Worm (Caenorhabditis elegans) whole organism, young adult: Measurements from ENCODE around the gene H14A12.3.

Source experiments
- B0336.3 ChIP-seq: fragments of 200-800 bp; sonication (Bioruptor generic); IDR thresholded peaks from 2 replicates; pipeline ENCODE4 v1.3.6; 2022; ENCODE audit warnings: missing genetic modification characterization, missing compliant biosample characterization
- C06A6.2 ChIP-seq: fragments of 200-800 bp; sonication (Bioruptor generic); conservative IDR thresholded peaks from 2 replicates; pipeline ENCODE4 v1.3.6; 2022; ENCODE audit warnings: missing genetic modification characterization, missing compliant biosample characterization
- F49E8.2 ChIP-seq: sonication (generic microtip); optimal IDR thresholded peaks from 3 replicates; lab custom pipeline; 2017; ENCODE audit warnings: missing genetic modification characterization, mild to moderate bottlenecking, missing compliant biosample characterization, antibody characterized with exemption, moderate library complexity; ENCODE audit not compliant: insufficient read depth
- F55B11.4 ChIP-seq: sonication (generic microtip); optimal IDR thresholded peaks from 2 replicates; lab custom pipeline; 2016; ENCODE audit warnings: missing compliant biosample characterization, missing genetic modification characterization, borderline replicate concordance; ENCODE audit not compliant: insufficient read depth
- F57A8.1 ChIP-seq: fragments of 200-800 bp; sonication (Bioruptor generic); optimal IDR thresholded peaks from 2 replicates; lab custom pipeline; 2018; ENCODE audit warnings: mild to moderate bottlenecking, missing genetic modification characterization, moderate library complexity, missing compliant biosample characterization
- F57C9.4 ChIP-seq: sonication (generic microtip); optimal IDR thresholded peaks from 2 replicates; lab custom pipeline; 2017; ENCODE audit warnings: mild to moderate bottlenecking, missing genetic modification characterization, missing compliant biosample characterization
- Y53F4B.3 ChIP-seq: fragments of 200-800 bp; sonication (Bioruptor generic); IDR thresholded peaks from 2 replicates; pipeline ENCODE4 v1.3.6; 2022; ENCODE audit warnings: missing genetic modification reagents, missing genetic modification characterization, missing compliant biosample characterization
- Y53G8AR.9 ChIP-seq: fragments of 200-800 bp; sonication (Bioruptor generic); conservative IDR thresholded peaks from 2 replicates; pipeline ENCODE4 v1.3.6; 2022; ENCODE audit warnings: missing genetic modification reagents, missing genetic modification characterization, missing compliant biosample characterization
- Y67H2A.10 ChIP-seq: fragments of 200-800 bp; sonication (Bioruptor generic); conservative IDR thresholded peaks from 2 replicates; pipeline ENCODE4 v1.3.6; 2022; ENCODE audit warnings: missing genetic modification reagents, missing genetic modification characterization, missing compliant biosample characterization
- Y79H2A.3 ChIP-seq: fragments of 200-800 bp; sonication (Bioruptor generic); conservative IDR thresholded peaks from 2 replicates; pipeline ENCODE4 v1.3.6; 2022; ENCODE audit warnings: missing genetic modification reagents, missing genetic modification characterization, missing compliant biosample characterization
- ama-1 ChIP-seq, 3 experiments: fragments of 150-350 bp in 1 of 3; sonication (generic microtip) in 2 of 3; optimal IDR thresholded peaks; 2 replicates each; lab custom pipeline; 2014 to 2018; ENCODE audit warnings: missing biosample characterization in 2 of 3, missing genetic modification characterization in 2 of 3, missing genetic modification reagents in 2 of 3
- aptf-3 ChIP-seq: fragments of 200-800 bp; sonication (Bioruptor generic); IDR thresholded peaks from 2 replicates; pipeline ENCODE4 v1.3.6; 2022; ENCODE audit warnings: missing genetic modification characterization, missing compliant biosample characterization
- atf-7 ChIP-seq: sonication (generic microtip); optimal IDR thresholded peaks from 2 replicates; lab custom pipeline; 2017; ENCODE audit warnings: mild to moderate bottlenecking, missing genetic modification characterization, missing compliant biosample characterization
- attf-6 ChIP-seq: fragments of 200-800 bp; sonication (Bioruptor generic); IDR thresholded peaks from 2 replicates; pipeline ENCODE4 v1.3.6; 2022; ENCODE audit warnings: missing genetic modification reagents, missing genetic modification characterization, missing compliant biosample characterization
- ceh-27 ChIP-seq: fragments of 200-800 bp; sonication (Bioruptor generic); optimal IDR thresholded peaks from 2 replicates; lab custom pipeline; 2018; ENCODE audit warnings: mild to moderate bottlenecking, missing genetic modification characterization, moderate library complexity, missing compliant biosample characterization
- ceh-79 ChIP-seq: sonication (generic microtip); optimal IDR thresholded peaks from 2 replicates; lab custom pipeline; 2017; ENCODE audit warnings: mild to moderate bottlenecking, missing genetic modification characterization, missing compliant biosample characterization
- chd-7 ChIP-seq: sonication (generic microtip); optimal IDR thresholded peaks from 2 replicates; lab custom pipeline; 2016; ENCODE audit warnings: mild to moderate bottlenecking, missing genetic modification characterization, moderate library complexity, missing compliant biosample characterization
- dpl-1 ChIP-seq: fragments of 150-350 bp; optimal IDR thresholded peaks from 2 replicates; lab custom pipeline; 2014; ENCODE audit warnings: missing biosample characterization, missing genetic modification reagents, missing genetic modification characterization
- efl-1 ChIP-seq: fragments of 150-350 bp; optimal IDR thresholded peaks from 2 replicates; lab custom pipeline; 2014; ENCODE audit warnings: missing biosample characterization, missing genetic modification reagents, missing genetic modification characterization
- egl-18 ChIP-seq: fragments of 200-800 bp; sonication (Bioruptor generic); IDR thresholded peaks from 2 replicates; pipeline ENCODE4 v1.3.6; 2022; ENCODE audit warnings: missing genetic modification reagents, missing genetic modification characterization, missing compliant biosample characterization
- ekl-4 ChIP-seq: fragments of 200-800 bp; sonication (Bioruptor generic); IDR thresholded peaks from 2 replicates; pipeline ENCODE4 v1.3.6; 2022; ENCODE audit warnings: missing genetic modification reagents, missing genetic modification characterization, missing compliant biosample characterization
- hlh-12 ChIP-seq: sonication (generic microtip); optimal IDR thresholded peaks from 2 replicates; lab custom pipeline; 2016; ENCODE audit warnings: missing genetic modification characterization, missing compliant biosample characterization
- hrde-1 ChIP-seq: sonication (generic microtip); optimal IDR thresholded peaks from 2 replicates; lab custom pipeline; 2016; ENCODE audit warnings: missing genetic modification characterization, mild to moderate bottlenecking, missing compliant biosample characterization, moderate library complexity, missing genotype, missing genetic modification reagents, borderline replicate concordance
- lag-1 ChIP-seq: fragments of 200-800 bp; sonication (Bioruptor generic); IDR thresholded peaks from 2 replicates; pipeline ENCODE4 v1.3.6; 2022; ENCODE audit warnings: missing genetic modification reagents, missing genetic modification characterization, missing compliant biosample characterization
- let-526 ChIP-seq: fragments of 200-800 bp; sonication (Bioruptor generic); IDR thresholded peaks from 2 replicates; pipeline ENCODE4 v1.3.6; 2022; ENCODE audit warnings: missing genetic modification reagents, missing genetic modification characterization, missing compliant biosample characterization
- let-607 ChIP-seq, 2 experiments: fragments of 200-800 bp in 1 of 2; sonication (Bioruptor generic) in 1 of 2; sonication (generic microtip) in 1 of 2; optimal IDR thresholded peaks; 2 replicates each; lab custom pipeline; 2016 to 2018; ENCODE audit warnings: mild to moderate bottlenecking in 2 of 2, missing compliant biosample characterization in 2 of 2, missing genetic modification characterization in 2 of 2, moderate library complexity in 2 of 2, missing genotype in 1 of 2
- lin-26 ChIP-seq: fragments of 200-800 bp; sonication (Bioruptor generic); IDR thresholded peaks from 2 replicates; pipeline ENCODE4 v1.3.6; 2022; ENCODE audit warnings: missing genetic modification reagents, missing genetic modification characterization, missing compliant biosample characterization
- lin-35 ChIP-seq, 3 experiments: fragments of 150-350 bp in 2 of 3; sonication (generic microtip) in 1 of 3; optimal IDR thresholded peaks; 2 replicates each; lab custom pipeline; 2014 to 2018; ENCODE audit warnings: missing biosample characterization in 3 of 3, missing genetic modification characterization in 3 of 3, missing genetic modification reagents in 3 of 3
- lin-40 ChIP-seq: sonication (generic microtip); optimal IDR thresholded peaks from 2 replicates; lab custom pipeline; 2016; ENCODE audit warnings: missing genetic modification characterization, mild to moderate bottlenecking, missing compliant biosample characterization, missing genotype, missing genetic modification reagents
- lsy-27 ChIP-seq: sonication (generic microtip); optimal IDR thresholded peaks from 2 replicates; lab custom pipeline; 2017; ENCODE audit warnings: missing genetic modification characterization, mild to moderate bottlenecking, missing compliant biosample characterization, antibody characterized with exemption, missing genotype, borderline replicate concordance; ENCODE audit not compliant: insufficient read depth
- madf-3 ChIP-seq: fragments of 200-800 bp; sonication (Bioruptor generic); IDR thresholded peaks from 2 replicates; pipeline ENCODE4 v1.3.6; 2022; ENCODE audit warnings: missing genetic modification reagents, missing genetic modification characterization, missing compliant biosample characterization
- madf-6 ChIP-seq: fragments of 200-800 bp; sonication (Bioruptor generic); IDR thresholded peaks from 2 replicates; pipeline ENCODE4 v1.3.6; 2022; ENCODE audit warnings: missing genetic modification reagents, missing genetic modification characterization, missing compliant biosample characterization
- mcd-1 ChIP-seq: fragments of 200-800 bp; sonication (Bioruptor generic); IDR thresholded peaks from 2 replicates; pipeline ENCODE4 v1.3.6; 2022; ENCODE audit warnings: missing genetic modification reagents, missing genetic modification characterization, missing compliant biosample characterization
- mel-28 ChIP-seq: sonication (generic microtip); optimal IDR thresholded peaks from 2 replicates; lab custom pipeline; 2016; ENCODE audit warnings: borderline replicate concordance, mild to moderate bottlenecking, missing genetic modification characterization, missing compliant biosample characterization
- rcor-1 ChIP-seq: fragments of 200-800 bp; sonication (Bioruptor generic); IDR thresholded peaks from 2 replicates; pipeline ENCODE4 v1.3.6; 2022; ENCODE audit warnings: missing genetic modification reagents, missing genetic modification characterization, missing compliant biosample characterization
- rec-8 ChIP-seq, 2 experiments: sonication (generic microtip); optimal IDR thresholded peaks; 2 replicates each; lab custom pipeline; 2016; ENCODE audit warnings: mild to moderate bottlenecking in 2 of 2, missing genetic modification characterization in 2 of 2, missing genetic modification reagents in 2 of 2, missing genotype in 2 of 2, missing biosample characterization in 1 of 2, missing compliant biosample characterization in 1 of 2, moderate library complexity in 1 of 2
- sdz-38 ChIP-seq: sonication (generic microtip); optimal IDR thresholded peaks from 2 replicates; lab custom pipeline; 2016; ENCODE audit warnings: missing genotype, missing genetic modification characterization, missing compliant biosample characterization
- snpc-1.3 ChIP-seq: sonication (generic microtip); optimal IDR thresholded peaks from 2 replicates; lab custom pipeline; 2017; ENCODE audit warnings: missing genetic modification characterization, mild to moderate bottlenecking, missing compliant biosample characterization, antibody characterized with exemption, moderate library complexity, missing genotype, missing genetic modification reagents; ENCODE audit not compliant: insufficient read depth
- snpc-3.4 ChIP-seq: sonication (generic microtip); optimal IDR thresholded peaks from 2 replicates; lab custom pipeline; 2017; ENCODE audit warnings: missing genetic modification characterization, mild to moderate bottlenecking, missing compliant biosample characterization, antibody characterized with exemption, moderate library complexity, missing genotype, missing genetic modification reagents
- sptf-2 ChIP-seq: fragments of 200-800 bp; sonication (Bioruptor generic); optimal IDR thresholded peaks from 2 replicates; lab custom pipeline; 2018; ENCODE audit warnings: mild to moderate bottlenecking, missing genetic modification characterization, missing compliant biosample characterization
- tbp1 ChIP-seq: fragments of 200-800 bp; sonication (Bioruptor generic); optimal IDR thresholded peaks from 2 replicates; lab custom pipeline; 2018; ENCODE audit warnings: mild to moderate bottlenecking, missing genetic modification characterization, missing compliant biosample characterization
- zfh-2 ChIP-seq: fragments of 200-800 bp; sonication (Bioruptor generic); conservative IDR thresholded peaks from 2 replicates; pipeline ENCODE4 v1.3.6; 2022; ENCODE audit warnings: missing genetic modification reagents, missing genetic modification characterization, missing compliant biosample characterization
- zim-3 ChIP-seq: sonication (generic microtip); optimal IDR thresholded peaks from 2 replicates; lab custom pipeline; 2017; ENCODE audit warnings: mild to moderate bottlenecking, missing genetic modification characterization, moderate library complexity, missing compliant biosample characterization
- ztf-18 ChIP-seq: sonication (generic microtip); optimal IDR thresholded peaks from 2 replicates; lab custom pipeline; 2016; ENCODE audit warnings: missing genotype, mild to moderate bottlenecking, missing genetic modification characterization, missing compliant biosample characterization
- ztf-25 ChIP-seq: fragments of 200-800 bp; sonication (Bioruptor generic); IDR thresholded peaks from 2 replicates; pipeline ENCODE4 v1.3.6; 2022; ENCODE audit warnings: missing genetic modification reagents, missing genetic modification characterization, missing compliant biosample characterization
- ztf-26 ChIP-seq: sonication (generic microtip); optimal IDR thresholded peaks from 2 replicates; lab custom pipeline; 2017; ENCODE audit warnings: missing genetic modification characterization, missing compliant biosample characterization
- ztf-28 ChIP-seq: fragments of 200-800 bp; sonication (Bioruptor generic); IDR thresholded peaks from 2 replicates; pipeline ENCODE4 v1.3.6; 2022; ENCODE audit warnings: missing genetic modification reagents, missing genetic modification characterization, missing compliant biosample characterization

The H14A12.3 gene

ce11 chrIII:7498346-7498745 lies 34.7 kb downstream of the H14A12.3 start:
- TF ChIP-seq Y79H2A.3: no peak
- TF ChIP-seq sptf-2 (GFP tag; lab: Kevin White, UChicago): no peak
- no peak for TF ChIP-seq egl-18 (GFP tag; lab: Robert Waterston, UW)
- peak; percentile 87 for TF ChIP-seq zfh-2
- TF ChIP-seq hrde-1: no peak
- TF ChIP-seq lag-1 (GFP tag; lab: Robert Waterston, UW): no peak
- peak; percentile 80 to 94 (median 89) for TF ChIP-seq lin-35 (GFP tag; optimal IDR thresholded peaks at IDR 0.05; lab: Kevin White, UChicago)
- no peak for TF ChIP-seq Y53F4B.3 (GFP tag; lab: Robert Waterston, UW)
- TF ChIP-seq atf-7: peak; percentile 51
- no peak for TF ChIP-seq zim-3
- peak; percentile 9 for TF ChIP-seq snpc-3.4 (tag; lab: Kevin White, UChicago)
- peak; percentile 39 for TF ChIP-seq snpc-1.3 (tag; lab: Kevin White, UChicago)
- TF ChIP-seq aptf-3 (GFP tag; lab: Robert Waterston, UW): no peak
- peak; percentile 27 for TF ChIP-seq F49E8.2
- no peak for TF ChIP-seq F57A8.1 (GFP tag; lab: Kevin White, UChicago)
- TF ChIP-seq hlh-12 (tag; lab: Kevin White, UChicago): no peak
- TF ChIP-seq attf-6 (GFP tag; lab: Robert Waterston, UW): no peak
- no peak for TF ChIP-seq sdz-38 (tag; lab: Kevin White, UChicago)
- TF ChIP-seq lsy-27 (tag; lab: Kevin White, UChicago): no peak
- peak; percentile 99 for TF ChIP-seq dpl-1 (GFP tag; lab: Kevin White, UChicago)
- TF ChIP-seq ztf-26 (tag; lab: Kevin White, UChicago): peak; percentile 52
- TF ChIP-seq ceh-27 (GFP tag; lab: Kevin White, UChicago): peak; percentile 75
- peak; percentile 71 for TF ChIP-seq ekl-4
- peak; percentile 96 for TF ChIP-seq let-607 (tag; optimal IDR thresholded peaks at IDR 0.05; lab: Kevin White, UChicago)
- peak; percentile 61; the same call in 1 of the 2 replicates for TF ChIP-seq B0336.3 (GFP tag; lab: Robert Waterston, UW)
- TF ChIP-seq chd-7 (tag; lab: Kevin White, UChicago): peak; percentile 66
- TF ChIP-seq F55B11.4 (tag; lab: Kevin White, UChicago): no peak
- peak; percentile 72; the same call in 1 of the 2 replicates for TF ChIP-seq madf-3
- TF ChIP-seq lin-40 (tag; lab: Kevin White, UChicago): peak; percentile 74
- TF ChIP-seq madf-6 (GFP tag; lab: Robert Waterston, UW): no peak
- no peak for TF ChIP-seq C06A6.2
- peak; percentile 64; the same call in 1 of the 2 replicates for TF ChIP-seq let-526 (GFP tag; lab: Robert Waterston, UW)
- TF ChIP-seq ceh-79 (tag; lab: Kevin White, UChicago): no peak
- no peak for TF ChIP-seq Y67H2A.10 (GFP tag; lab: Robert Waterston, UW)
- TF ChIP-seq efl-1 (GFP tag; lab: Kevin White, UChicago): peak; percentile 87
- no peak for TF ChIP-seq mel-28 (tag; lab: Kevin White, UChicago)
- TF ChIP-seq rec-8 (tag; optimal IDR thresholded peaks at IDR 0.05; lab: Kevin White, UChicago): no peak
- no peak for TF ChIP-seq ztf-28 (GFP tag; lab: Robert Waterston, UW)
- no peak for TF ChIP-seq ztf-25 (GFP tag; lab: Robert Waterston, UW)
- peak; percentile 56 for TF ChIP-seq tbp1 (GFP tag; lab: Kevin White, UChicago)
- peak; percentile 66; the same call in 1 of the 2 replicates for TF ChIP-seq Y53G8AR.9 (GFP tag; lab: Robert Waterston, UW)
- TF ChIP-seq ama-1 (optimal IDR thresholded peaks at IDR 0.05; lab: Kevin White, UChicago): no peak
- TF ChIP-seq ama-1 (GFP tag; optimal IDR thresholded peaks at IDR 0.05; lab: Kevin White, UChicago): no peak
- TF ChIP-seq ztf-18 (tag; lab: Kevin White, UChicago): peak; percentile 91
- TF ChIP-seq lin-26 (GFP tag; lab: Robert Waterston, UW): no peak
- TF ChIP-seq rcor-1: peak; percentile 75
- peak; percentile 75 for TF ChIP-seq mcd-1
- no peak for TF ChIP-seq F57C9.4 (tag; lab: Kevin White, UChicago)
